Worm (Caenorhabditis elegans): ENCODE data around the gene nhr-227.

DNA sequence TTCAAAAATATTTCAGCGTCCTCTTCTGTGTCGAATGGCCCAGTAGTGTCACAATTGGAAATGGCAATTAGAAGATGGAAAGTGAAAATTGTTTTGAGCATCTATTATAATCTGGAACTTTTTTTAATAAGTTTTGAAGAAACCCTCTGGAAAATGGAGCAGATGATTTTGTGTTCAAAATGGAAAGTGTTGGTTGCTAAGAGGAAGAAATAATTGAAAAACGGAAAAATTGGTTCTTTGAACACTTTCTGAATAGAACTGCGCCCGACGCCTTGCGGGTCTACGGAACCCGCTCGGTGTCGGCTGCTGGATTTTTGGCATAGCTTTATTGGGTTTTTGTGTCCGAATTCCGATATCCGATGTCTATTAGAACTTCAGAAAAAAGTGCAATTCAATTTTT, 50.9 kb downstream of the nhr-227 start, which contains the start of gene irld-28:
- TF ChIP-seq nhr-12 (tag; optimal IDR thresholded peaks at IDR 0.05) (no peak), pqm-1 (tag; optimal IDR thresholded peaks at IDR 0.05) (no peak), nhr-237 (tag; optimal IDR thresholded peaks at IDR 0.05) (no peak), nhr-77 (tag; optimal IDR thresholded peaks at IDR 0.05) (no peak), unc-62 (GFP tag; optimal IDR thresholded peaks at IDR 0.05) (no peak), zag-1 (tag; optimal IDR thresholded peaks at IDR 0.05) (no peak), ceh-28 (tag; optimal IDR thresholded peaks at IDR 0.05) (no peak), tbx-2 (tag; optimal IDR thresholded peaks at IDR 0.05) (no peak), elt-3 (tag; optimal IDR thresholded peaks at IDR 0.05) (no peak)

All from whole organism, L3 larva.